Fruit fly (Drosophila melanogaster): ENCODE data around the gene mex1.

mex1 gene

DNA sequence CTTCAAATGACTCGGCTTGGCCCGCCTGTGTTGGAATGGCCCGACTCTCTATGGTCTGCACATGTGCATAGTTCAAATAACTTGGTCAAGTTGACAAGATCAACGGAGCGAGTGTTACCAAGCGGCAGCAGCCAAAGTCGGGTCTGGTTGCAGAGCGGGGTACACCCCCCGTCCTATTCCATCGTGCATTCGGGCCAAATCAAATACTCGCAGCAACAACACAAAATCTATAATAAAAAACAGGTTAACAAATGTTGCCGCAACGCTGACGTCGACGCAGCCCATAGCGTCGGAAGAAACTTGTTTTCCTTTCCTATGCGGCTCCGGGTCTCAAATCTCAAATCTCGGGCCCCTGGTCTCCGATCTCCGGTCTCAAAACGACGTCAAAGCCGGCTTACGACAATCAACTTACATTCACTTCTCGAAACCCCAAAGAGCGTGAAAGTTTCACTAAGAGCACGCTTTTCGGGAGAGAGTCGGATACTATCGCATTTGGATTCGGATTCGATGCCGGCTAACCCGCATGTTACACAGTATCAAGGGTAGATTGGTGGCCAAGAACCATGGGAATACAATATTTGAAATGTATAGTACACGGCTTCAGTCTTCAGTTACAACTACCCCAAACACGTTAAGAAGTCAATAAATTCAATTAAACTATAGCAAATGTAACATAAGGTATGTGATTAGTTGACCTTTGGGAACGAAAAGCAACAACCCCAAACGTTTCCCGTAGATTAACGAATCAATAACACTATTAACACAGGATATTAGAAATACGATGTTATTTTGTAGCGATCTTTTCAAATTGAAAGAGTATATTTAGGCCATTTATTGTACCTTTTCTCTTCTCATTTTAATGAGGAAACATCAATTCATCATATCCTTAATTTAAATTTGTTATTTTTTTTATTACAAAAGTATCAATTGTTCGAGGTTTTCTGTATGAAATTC lies 15.2 kb upstream of the mex1 start (continued):
- TF ChIP-seq CG8924 (tag; optimal IDR thresholded peaks at IDR 0.05) (peak; percentile 66), Dll (GFP tag; IDR thresholded peaks at IDR 0.05; ENCODE audit: partially characterized antibody) (0 out of 4 replicates have a peak, but pooled peaks have one; percentile 5), sens (GFP tag) (peak; percentile 94), CG12155 (GFP tag; optimal IDR thresholded peaks at IDR 0.05) (peak; percentile 53), toy (GFP tag; IDR thresholded peaks at IDR 0.05) (no peak), tgo (GFP tag; IDR thresholded peaks at IDR 0.05) (no peak), CG10209 (GFP tag; optimal IDR thresholded peaks at IDR 0.05) (peak; percentile 76), CG2712 (tag; optimal IDR thresholded peaks at IDR 0.05) (peak; percentile 63), CG15269 (tag; optimal IDR thresholded peaks at IDR 0.05) (peak; percentile 71), gcm (GFP tag; optimal IDR thresholded peaks at IDR 0.05) (peak; percentile 53), chif (GFP tag; optimal IDR thresholded peaks at IDR 0.05) (peak; percentile 43 to 64), CG8388 (GFP tag; optimal IDR thresholded peaks at IDR 0.05) (peak; percentile 49), crol (GFP tag; IDR thresholded peaks at IDR 0.05) (peak; percentile 83), Stat92E (GFP tag; optimal IDR thresholded peaks at IDR 0.05) (no peak), Hand (GFP tag; optimal IDR thresholded peaks at IDR 0.05) (peak; percentile 12), jumu (GFP tag; optimal IDR thresholded peaks at IDR 0.05) (peak; percentile 49), z (GFP tag; IDR thresholded peaks at IDR 0.05) (no peak), Med (GFP tag) (peak; percentile 89), CG6175 (GFP tag; IDR thresholded peaks at IDR 0.05) (0 out of 3 replicates have a peak, but pooled peaks have one; percentile 14), ken (GFP tag; IDR thresholded peaks at IDR 0.05) (0 out of 3 replicates have a peak, but pooled peaks have one; percentile 38), Abd-B (GFP tag; optimal IDR thresholded peaks at IDR 0.05) (peak; percentile 68), tx (GFP tag; optimal IDR thresholded peaks at IDR 0.05) (peak; percentile 9), ara (GFP tag; IDR thresholded peaks at IDR 0.05) (peak; percentile 36; the same call in 1 of the 2 replicates), CG11085 (GFP tag; IDR thresholded peaks at IDR 0.05) (no peak), CG7839 (tag; optimal IDR thresholded peaks at IDR 0.05) (peak; percentile 77), CG33213 (GFP tag; optimal IDR thresholded peaks at IDR 0.05) (no peak), CG2202 (tag; optimal IDR thresholded peaks at IDR 0.05) (peak; percentile 28), bbx (GFP tag; IDR thresholded peaks at IDR 0.05; ENCODE audit: partially characterized antibody) (no peak), Ptx1 (GFP tag; IDR thresholded peaks at IDR 0.05) (peak; percentile 34; the same call in 1 of the 2 replicates), Six4 (GFP tag; optimal IDR thresholded peaks at IDR 0.05) (peak; percentile 15), CG3838 (GFP tag; optimal IDR thresholded peaks at IDR 0.05) (no peak), chm (GFP tag; IDR thresholded peaks at IDR 0.05) (no peak), kay (GFP tag; optimal IDR thresholded peaks at IDR 0.05) (peak; percentile 17), nerfin-1 (tag; optimal IDR thresholded peaks at IDR 0.05) (peak; percentile 53), CG1529 (GFP tag; optimal IDR thresholded peaks at IDR 0.05) (peak; percentile 62), Max (GFP tag; optimal IDR thresholded peaks at IDR 0.05) (peak; percentile 49), cato (GFP tag; optimal IDR thresholded peaks at IDR 0.05; ENCODE audit: borderline replicate concordance) (peak; percentile 45), fd96Cb (tag; optimal IDR thresholded peaks at IDR 0.05) (peak; percentile 57), CG2678 (tag; optimal IDR thresholded peaks at IDR 0.05) (peak; percentile 81), zfh2 (GFP tag; optimal IDR thresholded peaks at IDR 0.05) (peak; percentile 59), Ada2b (GFP tag; IDR thresholded peaks at IDR 0.05) (peak; percentile 7; the same call in 1 of the 2 replicates), CG9609 (GFP tag; optimal IDR thresholded peaks at IDR 0.05) (peak; percentile 52), CG18262 (tag; optimal IDR thresholded peaks at IDR 0.05) (peak; percentile 85), lilli (GFP tag; optimal IDR thresholded peaks at IDR 0.05) (peak; percentile 74), CG12391 (tag; optimal IDR thresholded peaks at IDR 0.05) (peak; percentile 69), Hr39 (optimal IDR thresholded peaks at IDR 0.05) (no peak), Nf-YC (tag; optimal IDR thresholded peaks at IDR 0.05) (peak; percentile 57), Fer3 (tag; optimal IDR thresholded peaks at IDR 0.05) (peak; percentile 13)

Measured in whole organism, embryonic.